Fruit fly (Drosophila melanogaster): ENCODE data around the gene neo.

The neo gene

DNA sequence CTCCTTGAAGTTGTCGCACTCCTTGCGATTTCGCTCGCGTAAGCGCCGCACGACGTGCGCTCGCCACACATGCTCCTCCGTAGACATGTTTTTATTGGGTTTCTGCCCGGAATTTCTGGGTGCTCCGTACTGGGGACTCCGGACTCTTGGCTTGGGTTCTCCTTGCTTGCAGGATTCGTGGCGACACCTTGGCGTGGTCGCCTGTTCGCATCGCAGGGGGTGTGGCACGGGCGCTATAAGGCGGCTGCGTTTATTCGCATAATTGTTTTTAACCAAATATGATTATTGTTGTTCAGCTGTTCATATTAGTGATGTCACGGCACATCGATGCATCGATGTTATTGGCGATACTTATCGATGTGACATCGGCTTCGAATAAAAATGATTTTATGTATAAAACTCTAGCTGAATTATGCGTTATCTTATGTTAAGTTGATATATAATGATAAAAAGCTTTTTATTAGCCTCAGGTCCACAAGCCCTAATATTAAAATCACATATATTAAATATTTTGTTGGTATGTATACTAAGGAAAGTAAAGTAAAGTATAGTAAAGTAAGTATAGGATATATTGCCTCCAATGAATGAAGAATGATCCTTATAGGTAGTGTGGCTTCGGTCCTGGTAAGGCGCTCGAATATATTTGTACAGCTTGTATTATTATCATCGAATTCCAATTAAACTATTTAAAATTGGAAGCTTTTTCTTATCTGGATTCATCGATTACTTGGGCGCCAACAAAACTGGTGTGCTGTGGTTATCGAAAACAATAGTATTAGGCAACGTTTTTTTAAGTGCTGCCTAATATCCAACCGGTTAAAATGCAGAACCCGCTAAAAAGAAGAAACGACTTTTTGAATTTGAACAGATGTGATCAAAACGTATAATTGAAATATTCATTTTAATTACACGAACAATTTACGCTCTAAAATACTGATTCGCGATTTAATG is 16.1 kb downstream of the neo start, which contains the start of gene Atg16 (continued):
- peak; percentile 90 for TF ChIP-seq Myb (GFP tag; optimal IDR thresholded peaks at IDR 0.05)
- TF ChIP-seq Ptx1 (GFP tag; IDR thresholded peaks at IDR 0.05), result no peak
- TF ChIP-seq nmo (GFP tag; optimal IDR thresholded peaks at IDR 0.05), result peak; percentile 7
- no peak for TF ChIP-seq luna (GFP tag; optimal IDR thresholded peaks at IDR 0.05)
- TF ChIP-seq exex (tag; optimal IDR thresholded peaks at IDR 0.05), result no peak
- TF ChIP-seq CG4404 (GFP tag; IDR thresholded peaks at IDR 0.05), result no peak
- no peak for TF ChIP-seq CHES-1-like (GFP tag; optimal IDR thresholded peaks at IDR 0.05)
- TF ChIP-seq ranshi (GFP tag; IDR thresholded peaks at IDR 0.05), result 0 out of 2 replicates have a peak, but pooled peaks have one; percentile 16
- no peak for TF ChIP-seq Stat92E (GFP tag; optimal IDR thresholded peaks at IDR 0.05)
- peak; percentile 19 for TF ChIP-seq corto (GFP tag; optimal IDR thresholded peaks at IDR 0.05)
- TF ChIP-seq HLH4C (GFP tag; IDR thresholded peaks at IDR 0.05; ENCODE audit: partially characterized antibody), result peak; percentile 92
- TF ChIP-seq MBD-R2 (GFP tag; IDR thresholded peaks at IDR 0.05), result peak; percentile 75
- TF ChIP-seq HLH3B (GFP tag; IDR thresholded peaks at IDR 0.05), result no peak
- peak; percentile 85 for TF ChIP-seq zen2 (GFP tag; IDR thresholded peaks at IDR 0.05; ENCODE audit: partially characterized antibody)
- TF ChIP-seq tx (GFP tag; optimal IDR thresholded peaks at IDR 0.05), result no peak
- TF ChIP-seq CG1603 (tag; optimal IDR thresholded peaks at IDR 0.05), result peak; percentile 3
- TF ChIP-seq CG8924 (tag; optimal IDR thresholded peaks at IDR 0.05), result peak; percentile 17
- peak in 1 of 3 experiments; percentile 13 for TF ChIP-seq lola (GFP tag; optimal IDR thresholded peaks at IDR 0.05)
- peak; percentile 92 for TF ChIP-seq CG14860 (GFP tag; IDR thresholded peaks at IDR 0.05; ENCODE audit: partially characterized antibody)
- peak; percentile 27 for TF ChIP-seq YL-1 (GFP tag; optimal IDR thresholded peaks at IDR 0.05)
- TF ChIP-seq nerfin-2 (GFP tag; IDR thresholded peaks at IDR 0.05; ENCODE audit: partially characterized antibody), result peak; percentile 87
- peak; percentile 11 for TF ChIP-seq CG30403 (GFP tag; optimal IDR thresholded peaks at IDR 0.05)
- no peak for TF ChIP-seq CG15514 (GFP tag; optimal IDR thresholded peaks at IDR 0.05)
- TF ChIP-seq Dref (GFP tag; IDR thresholded peaks at IDR 0.05), result peak; percentile 82
- TF ChIP-seq CG2129 (GFP tag; IDR thresholded peaks at IDR 0.05; ENCODE audit: partially characterized antibody), result peak; percentile 85
- peak; percentile 50 for TF ChIP-seq lbe (GFP tag; optimal IDR thresholded peaks at IDR 0.05)
- peak; percentile 76 for TF ChIP-seq hbn (GFP tag; IDR thresholded peaks at IDR 0.05; ENCODE audit: partially characterized antibody)
- TF ChIP-seq Poxn (GFP tag; IDR thresholded peaks at IDR 0.05), result no peak
- TF ChIP-seq Kr (GFP tag; optimal IDR thresholded peaks at IDR 0.05), result no peak
- peak; percentile 39 for TF ChIP-seq CG4617 (GFP tag; optimal IDR thresholded peaks at IDR 0.05; ENCODE audit: borderline replicate concordance)
- peak; percentile 48 for TF ChIP-seq CG9932 (GFP tag; IDR thresholded peaks at IDR 0.05)
- peak; percentile 68 for TF ChIP-seq Ets65A (GFP tag)
- TF ChIP-seq disco-r (GFP tag; optimal IDR thresholded peaks at IDR 0.05), result no peak
- TF ChIP-seq Med (GFP tag), result peak; percentile 84
- TF ChIP-seq Sry-δ (GFP tag; optimal IDR thresholded peaks at IDR 0.05), result peak; percentile 81
- TF ChIP-seq ci (GFP tag; IDR thresholded peaks at IDR 0.05), result 0 out of 3 replicates have a peak, but pooled peaks have one; percentile 18
- TF ChIP-seq sob (GFP tag; IDR thresholded peaks at IDR 0.05), result 0 out of 2 replicates have a peak, but pooled peaks have one; percentile 9
- no peak for TF ChIP-seq Xbp1 (GFP tag; optimal IDR thresholded peaks at IDR 0.05)
- TF ChIP-seq lilli (GFP tag; optimal IDR thresholded peaks at IDR 0.05), result peak; percentile 15
- TF ChIP-seq CG13287 (GFP tag; IDR thresholded peaks at IDR 0.05; ENCODE audit: partially characterized antibody), result peak; percentile 85
- TF ChIP-seq vnd (GFP tag; IDR thresholded peaks at IDR 0.05; ENCODE audit: partially characterized antibody), result peak; percentile 94
- peak; percentile 64 for TF ChIP-seq CG2116 (GFP tag; optimal IDR thresholded peaks at IDR 0.05)
- TF ChIP-seq Dll (GFP tag; IDR thresholded peaks at IDR 0.05; ENCODE audit: partially characterized antibody), result peak; percentile 90
- TF ChIP-seq CG4707 (GFP tag; optimal IDR thresholded peaks at IDR 0.05), result no peak
- no peak for TF ChIP-seq nau (GFP tag; optimal IDR thresholded peaks at IDR 0.05)
- TF ChIP-seq fu2 (GFP tag; optimal IDR thresholded peaks at IDR 0.05), result no peak
- TF ChIP-seq ap (GFP tag; IDR thresholded peaks at IDR 0.05), result no peak

All from whole organism, embryonic.